Fruit fly (Drosophila melanogaster) whole organism, embryonic: Measurements from ENCODE around the gene Wnt6.

Experiments
- Abd-B ChIP-seq: fragments of 200-800 bp; sonication (Bioruptor generic); optimal IDR thresholded peaks from 2 replicates; lab custom pipeline; 2018; ENCODE audit warnings: missing biosample characterization, mild to moderate bottlenecking, missing genetic modification characterization, moderate library complexity
- Aef1 ChIP-seq: fragments of 200-800 bp; sonication (Bioruptor generic); IDR thresholded peaks from 3 replicates; pipeline ENCODE4 v1.3.6; 2022; ENCODE audit warnings: missing biosample characterization, missing genetic modification characterization
- CG1024 ChIP-seq: fragments of 200-800 bp; sonication (Bioruptor generic); IDR thresholded peaks from 2 replicates; pipeline ENCODE4 v1.3.6; 2022; ENCODE audit warnings: missing biosample characterization, missing genetic modification characterization
- CG10267 ChIP-seq: fragments of 200-800 bp; sonication (Bioruptor generic); optimal IDR thresholded peaks from 2 replicates; lab custom pipeline; 2018; ENCODE audit warnings: missing biosample characterization, mild to moderate bottlenecking, missing genetic modification characterization, moderate library complexity
- CG11398 ChIP-seq: fragments of 200-800 bp; sonication (Bioruptor generic); optimal IDR thresholded peaks from 2 replicates; lab custom pipeline; 2016; ENCODE audit warnings: missing biosample characterization, missing genetic modification characterization
- CG11504 ChIP-seq: fragments of 200-800 bp; sonication (Bioruptor generic); optimal IDR thresholded peaks from 3 replicates; lab custom pipeline; 2019; ENCODE audit warnings: missing biosample characterization, mild to moderate bottlenecking, missing genetic modification characterization, moderate library complexity
- CG12155 ChIP-seq: fragments of 200-800 bp; sonication (Bioruptor generic); optimal IDR thresholded peaks from 3 replicates; lab custom pipeline; 2016; ENCODE audit warnings: missing biosample characterization, missing genetic modification characterization
- CG12391 ChIP-seq: fragments of 200-800 bp; sonication (Bioruptor generic); optimal IDR thresholded peaks from 3 replicates; lab custom pipeline; 2018; ENCODE audit warnings: missing biosample characterization, mild to moderate bottlenecking, missing genetic modification characterization, moderate library complexity
- CG12769 ChIP-seq: fragments of 200-800 bp; sonication (Bioruptor generic); optimal IDR thresholded peaks from 2 replicates; lab custom pipeline; 2019; ENCODE audit warnings: missing biosample characterization, mild to moderate bottlenecking, missing genetic modification characterization, moderate library complexity
- CG13123 ChIP-seq: fragments of 200-800 bp; sonication (Bioruptor generic); optimal IDR thresholded peaks from 2 replicates; lab custom pipeline; 2016; ENCODE audit warnings: missing biosample characterization, missing genetic modification characterization
- CG13287 ChIP-seq: fragments of 200-800 bp; sonication (Bioruptor generic); IDR thresholded peaks from 2 replicates; pipeline ENCODE4 v1.3.6; 2022; ENCODE audit warnings: missing biosample characterization, missing genetic modification characterization; ENCODE audit not compliant: partially characterized antibody
- CG13424 ChIP-seq: fragments of 200-800 bp; sonication (Bioruptor generic); optimal IDR thresholded peaks from 2 replicates; lab custom pipeline; 2019; ENCODE audit warnings: missing biosample characterization, mild to moderate bottlenecking, missing genetic modification characterization, moderate library complexity
- CG14710 ChIP-seq: fragments of 200-800 bp; sonication (Bioruptor generic); optimal IDR thresholded peaks from 3 replicates; lab custom pipeline; 2019; ENCODE audit warnings: missing biosample characterization, mild to moderate bottlenecking, missing genetic modification characterization, moderate library complexity
- CG17328 ChIP-seq: fragments of 200-800 bp; sonication (Bioruptor generic); IDR thresholded peaks from 2 replicates; pipeline ENCODE4 v1.3.6; 2022; ENCODE audit warnings: missing biosample characterization, missing genetic modification characterization
- CG17359 ChIP-seq: fragments of 200-800 bp; sonication (Bioruptor generic); optimal IDR thresholded peaks from 3 replicates; lab custom pipeline; 2018; ENCODE audit warnings: missing biosample characterization, mild to moderate bottlenecking, missing genetic modification characterization, moderate library complexity
- CG17361 ChIP-seq: fragments of 200-800 bp; sonication (Bioruptor generic); IDR thresholded peaks from 3 replicates; pipeline ENCODE4 v1.3.6; 2022; ENCODE audit warnings: missing biosample characterization, missing genetic modification characterization
- CG4404 ChIP-seq: fragments of 200-800 bp; sonication (Bioruptor generic); IDR thresholded peaks from 2 replicates; pipeline ENCODE4 v1.3.6; 2022; ENCODE audit warnings: missing biosample characterization, missing genetic modification characterization
- CG6813 ChIP-seq: fragments of 200-800 bp; sonication (Bioruptor generic); optimal IDR thresholded peaks from 2 replicates; lab custom pipeline; 2017; ENCODE audit warnings: missing biosample characterization, missing genetic modification characterization, mild to moderate bottlenecking, moderate library complexity, missing genetic modification reagents
- CG7839 ChIP-seq: fragments of 200-800 bp; sonication (Bioruptor generic); optimal IDR thresholded peaks from 3 replicates; lab custom pipeline; 2018; ENCODE audit warnings: missing biosample characterization, mild to moderate bottlenecking, missing genetic modification characterization, moderate library complexity
- CG9817 ChIP-seq: fragments of 200-800 bp; sonication (Bioruptor generic); optimal IDR thresholded peaks from 2 replicates; lab custom pipeline; 2018; ENCODE audit warnings: missing biosample characterization, mild to moderate bottlenecking, missing genetic modification characterization, moderate library complexity
- D19A ChIP-seq: fragments of 200-800 bp; optimal IDR thresholded peaks from 3 replicates; lab custom pipeline; 2019; ENCODE audit warnings: missing biosample characterization, mild to moderate bottlenecking, missing genetic modification characterization, moderate library complexity
- HLH4C ChIP-seq: fragments of 200-800 bp; sonication (Bioruptor generic); IDR thresholded peaks from 3 replicates; pipeline ENCODE4 v1.3.6; 2022; ENCODE audit warnings: missing biosample characterization, missing genetic modification characterization; ENCODE audit not compliant: partially characterized antibody
- HLHmδ ChIP-seq: fragments of 200-800 bp; sonication (Bioruptor generic); optimal IDR thresholded peaks from 2 replicates; lab custom pipeline; 2018; ENCODE audit warnings: missing biosample characterization, mild to moderate bottlenecking, missing genetic modification characterization, moderate library complexity
- Hr39 ChIP-seq: fragments of >200 bp; optimal IDR thresholded peaks from 2 replicates; lab custom pipeline; 2017
- Kr ChIP-seq: fragments of 200-800 bp; sonication (Bioruptor generic); optimal IDR thresholded peaks from 2 replicates; lab custom pipeline; 2017; ENCODE audit warnings: missing biosample characterization, mild to moderate bottlenecking, missing genetic modification characterization
- Lim3 ChIP-seq: fragments of 200-800 bp; sonication (Bioruptor generic); IDR thresholded peaks from 2 replicates; pipeline ENCODE4 v1.3.6; 2022; ENCODE audit warnings: missing biosample characterization, missing genetic modification characterization
- Ravus ChIP-seq: fragments of 200-800 bp; sonication (Bioruptor generic); IDR thresholded peaks from 2 replicates; pipeline ENCODE4 v1.3.6; 2022; ENCODE audit warnings: missing biosample characterization, missing genetic modification characterization
- Rfx ChIP-seq: fragments of 200-800 bp; sonication (Bioruptor generic); IDR thresholded peaks from 2 replicates; pipeline ENCODE4 v1.3.6; 2022; ENCODE audit warnings: missing biosample characterization, missing genetic modification characterization
- Scr ChIP-seq: fragments of 200-800 bp; sonication (Bioruptor generic); IDR thresholded peaks from 2 replicates; pipeline ENCODE4 v1.3.6; 2022; ENCODE audit warnings: missing biosample characterization, missing genetic modification characterization; ENCODE audit not compliant: partially characterized antibody
- corto ChIP-seq: fragments of 200-800 bp; sonication (Bioruptor generic); optimal IDR thresholded peaks from 2 replicates; lab custom pipeline; 2016; ENCODE audit warnings: missing biosample characterization, mild to moderate bottlenecking, missing genetic modification characterization, moderate library complexity
- crol ChIP-seq: fragments of 200-800 bp; sonication (Bioruptor generic); IDR thresholded peaks from 2 replicates; pipeline ENCODE4 v1.3.6; 2022; ENCODE audit warnings: missing biosample characterization, missing genetic modification characterization
- cwo ChIP-seq: fragments of 200-800 bp; sonication (Bioruptor generic); optimal IDR thresholded peaks from 3 replicates; lab custom pipeline; 2017; ENCODE audit warnings: missing biosample characterization, missing genetic modification characterization, mild to moderate bottlenecking, moderate library complexity, missing genetic modification reagents
- exex ChIP-seq: fragments of 200-800 bp; sonication (Bioruptor generic); optimal IDR thresholded peaks from 4 replicates; lab custom pipeline; 2018; ENCODE audit warnings: missing biosample characterization, mild to moderate bottlenecking, missing genetic modification characterization, moderate library complexity
- gro ChIP-seq: fragments of 200-800 bp; sonication (Bioruptor generic); optimal IDR thresholded peaks from 2 replicates; lab custom pipeline; 2016; ENCODE audit warnings: missing biosample characterization, missing genetic modification characterization
- gsb ChIP-seq: fragments of 200-800 bp; sonication (Bioruptor generic); IDR thresholded peaks from 2 replicates; pipeline ENCODE4 v1.3.6; 2022; ENCODE audit warnings: missing biosample characterization, missing genetic modification characterization
- ind ChIP-seq: fragments of 200-800 bp; sonication (Bioruptor generic); optimal IDR thresholded peaks from 3 replicates; lab custom pipeline; 2016; ENCODE audit warnings: missing biosample characterization, missing genetic modification characterization
- kay ChIP-seq: fragments of 200-800 bp; sonication (Bioruptor generic); optimal IDR thresholded peaks from 2 replicates; lab custom pipeline; 2016; ENCODE audit warnings: missing biosample characterization, missing genetic modification characterization
- mam ChIP-seq: fragments of 200-800 bp; sonication (Bioruptor generic); optimal IDR thresholded peaks from 3 replicates; lab custom pipeline; 2016; ENCODE audit warnings: missing biosample characterization, missing genetic modification characterization
- otp ChIP-seq: fragments of 200-800 bp; sonication (Bioruptor generic); IDR thresholded peaks from 3 replicates; pipeline ENCODE4, ENCODE4 v1.3.6; 2022; ENCODE audit warnings: missing biosample characterization, missing genetic modification characterization
- pan ChIP-seq, 4 experiments: fragments of >200 bp in 3 of 4; fragments of 200-800 bp in 1 of 4; sonication (Bioruptor generic) in 1 of 4; optimal IDR thresholded peaks in 3 of 4; IDR thresholded peaks in 1 of 4; 2 replicates each; pipeline versions ENCODE4 v1.3.6 to Lab custom; 2017 to 2022; ENCODE audit warnings: missing biosample characterization in 2 of 4, missing genetic modification characterization in 2 of 4, mixed read lengths in 1 of 4
- pb ChIP-seq: fragments of 200-800 bp; sonication (Bioruptor generic); optimal IDR thresholded peaks from 3 replicates; lab custom pipeline; 2016; ENCODE audit warnings: missing biosample characterization, missing genetic modification characterization
- prd ChIP-seq, 3 experiments: fragments of >200 bp in 2 of 3; fragments of 200-800 bp in 1 of 3; sonication (Bioruptor generic) in 1 of 3; optimal IDR thresholded peaks in 2 of 3; IDR thresholded peaks in 1 of 3; 2 replicates in 2 of 3; 3 replicates in 1 of 3; pipeline versions ENCODE4 v1.3.6 to Lab custom; 2017 to 2022; ENCODE audit warnings: missing biosample characterization in 1 of 3, missing genetic modification characterization in 1 of 3
- row ChIP-seq: fragments of 200-800 bp; sonication (Bioruptor generic); IDR thresholded peaks from 3 replicates; pipeline ENCODE4 v1.3.6; 2022; ENCODE audit warnings: missing biosample characterization, missing genetic modification characterization
- sens ChIP-seq: fragments of 200-800 bp; sonication (Bioruptor generic); peaks from one replicate; lab custom pipeline; 2016; ENCODE audit warnings: missing biosample characterization, missing genetic modification characterization
- slp2 ChIP-seq: fragments of 200-800 bp; sonication (Bioruptor generic); optimal IDR thresholded peaks from 2 replicates; lab custom pipeline; 2016; ENCODE audit warnings: missing biosample characterization, missing genetic modification characterization
- sna ChIP-seq: fragments of 200-800 bp; sonication (Bioruptor generic); IDR thresholded peaks from 2 replicates; pipeline ENCODE4 v1.3.6; 2022; ENCODE audit warnings: missing biosample characterization, missing genetic modification characterization; ENCODE audit not compliant: partially characterized antibody
- tup ChIP-seq: fragments of 200-800 bp; sonication (Bioruptor generic); optimal IDR thresholded peaks from 2 replicates; lab custom pipeline; 2016; ENCODE audit warnings: missing biosample characterization, mild to moderate bottlenecking, missing genetic modification characterization, moderate library complexity
- unpg ChIP-seq: fragments of 200-800 bp; sonication (Bioruptor generic); optimal IDR thresholded peaks from 3 replicates; lab custom pipeline; 2018; ENCODE audit warnings: missing biosample characterization, mild to moderate bottlenecking, missing genetic modification characterization, moderate library complexity
- wor ChIP-seq: fragments of 200-800 bp; sonication (Bioruptor generic); IDR thresholded peaks from 2 replicates; pipeline ENCODE4 v1.3.6; 2022; ENCODE audit warnings: missing biosample characterization, missing genetic modification characterization
- zfh1 ChIP-seq: fragments of 200-800 bp; sonication (Bioruptor generic); IDR thresholded peaks from 3 replicates; pipeline ENCODE4 v1.3.6; 2022; ENCODE audit warnings: missing biosample characterization, missing genetic modification characterization

Wnt6 gene

dm6 chr2L:7302727-7303126 lies 30.8 kb upstream of the Wnt6 start (continued):
- TF ChIP-seq sna (GFP tag; lab: Robert Waterston, UW), result no peak
- TF ChIP-seq CG1024 (GFP tag; lab: Robert Waterston, UW), result no peak
- TF ChIP-seq CG11398 (GFP tag; lab: Kevin White, UChicago), result no peak
- no peak for TF ChIP-seq CG6813 (GFP tag; lab: Kevin White, UChicago)
- TF ChIP-seq Hr39 (lab: Kevin White, UChicago), result no peak
- TF ChIP-seq exex, result no peak
- no peak for TF ChIP-seq gro (GFP tag; lab: Kevin White, UChicago)
- TF ChIP-seq slp2, result no peak
- TF ChIP-seq kay, result no peak
- peak; percentile 17 for TF ChIP-seq D19A
- TF ChIP-seq Abd-B (GFP tag; lab: Kevin White, UChicago), result no peak
- TF ChIP-seq CG17328 (GFP tag; lab: Robert Waterston, UW), result 0 out of 2 replicates have a peak, but pooled peaks have one; percentile 35
- peak; percentile 30; the same call in 1 of the 3 replicates for TF ChIP-seq row
- no peak for TF ChIP-seq CG12769 (tag; lab: Kevin White, UChicago)
- TF ChIP-seq CG12391 (tag; lab: Kevin White, UChicago), result peak; percentile 36
- peak; percentile 26; the same call in 1 of the 3 replicates for TF ChIP-seq zfh1
- TF ChIP-seq CG4404 (GFP tag; lab: Robert Waterston, UW), result peak; percentile 61
- TF ChIP-seq CG12155 (GFP tag; lab: Kevin White, UChicago), result no peak
- TF ChIP-seq CG10267, result peak; percentile 37
- TF ChIP-seq CG9817 (tag; lab: Kevin White, UChicago), result no peak
- 0 out of 3 replicates have a peak, but pooled peaks have one; percentile 31 for TF ChIP-seq CG17361 (GFP tag; lab: Robert Waterston, UW)
- TF ChIP-seq prd (optimal IDR thresholded peaks at IDR 0.05; lab: Kevin White, UChicago), result no peak
- peak; percentile 42; the same call in 1 of the 3 replicates for TF ChIP-seq prd (GFP tag; IDR thresholded peaks at IDR 0.05; lab: Robert Waterston, UW)
- no peak for TF ChIP-seq CG13123
- TF ChIP-seq pan (optimal IDR thresholded peaks at IDR 0.05; lab: Kevin White, UChicago), result no peak
- TF ChIP-seq pan (GFP tag; optimal IDR thresholded peaks at IDR 0.05 in 1 of 2, IDR thresholded peaks at IDR 0.05 in 1 of 2), result no peak
- TF ChIP-seq Scr (GFP tag; lab: Robert Waterston, UW), result no peak
- TF ChIP-seq tup, result no peak
- no peak for TF ChIP-seq Ravus (GFP tag; lab: Robert Waterston, UW)
- TF ChIP-seq CG14710 (tag; lab: Kevin White, UChicago), result peak; percentile 25
- TF ChIP-seq HLHmδ (GFP tag; lab: Kevin White, UChicago), result no peak
- TF ChIP-seq CG13424 (tag; lab: Kevin White, UChicago), result no peak
- no peak for TF ChIP-seq HLH4C (GFP tag; lab: Robert Waterston, UW)
- no peak for TF ChIP-seq CG13287
- TF ChIP-seq CG7839 (tag; lab: Kevin White, UChicago), result peak; percentile 3
- no peak for TF ChIP-seq pb
- TF ChIP-seq otp (GFP tag; lab: Robert Waterston, UW), result 0 out of 3 replicates have a peak, but pooled peaks have one; percentile 4
- TF ChIP-seq mam (GFP tag; lab: Kevin White, UChicago), result no peak
- TF ChIP-seq wor (GFP tag; lab: Robert Waterston, UW), result no peak
- no peak for TF ChIP-seq cwo (GFP tag; lab: Kevin White, UChicago)
- TF ChIP-seq Aef1, result no peak
- TF ChIP-seq Kr (GFP tag; lab: Kevin White, UChicago), result no peak
- no peak for TF ChIP-seq ind (GFP tag; lab: Kevin White, UChicago)
- TF ChIP-seq Rfx, result no peak
- no peak for TF ChIP-seq Lim3
- peak; percentile 9 for TF ChIP-seq unpg (GFP tag; lab: Kevin White, UChicago)
- TF ChIP-seq gsb (GFP tag; lab: Robert Waterston, UW), result no peak
- TF ChIP-seq crol, result 0 out of 2 replicates have a peak, but pooled peaks have one; percentile 1
- peak; percentile 34 for TF ChIP-seq CG11504 (tag; lab: Kevin White, UChicago)
- TF ChIP-seq sens (GFP tag; lab: Kevin White, UChicago), result peak; percentile 69
- no peak for TF ChIP-seq CG17359 (tag; lab: Kevin White, UChicago)
- TF ChIP-seq corto (GFP tag; lab: Kevin White, UChicago), result no peak
